Fruit fly (Drosophila melanogaster) ovary, adult (tissue): Measurements from ENCODE around the gene CG11858.

Source experiments
- CG17801 ChIP-seq: fragments of 200-800 bp; optimal IDR thresholded peaks from 2 replicates; lab custom pipeline; 2019; ENCODE audit warnings: missing biosample characterization, mild to moderate bottlenecking, missing genetic modification characterization, moderate library complexity; ENCODE audit not compliant: partially characterized antibody

CG11858 gene

dm6 chr3R:25312583-25312982 lies 50.0 kb downstream of the CG11858 start:
- no peak for TF ChIP-seq CG17801 (GFP tag; lab: Kevin White, UChicago)
